Worm (Caenorhabditis elegans): ENCODE measurements around the gene tag-241.

- TF ChIP-seq nhr-28 (tag; optimal IDR thresholded peaks at IDR 0.05) (no peak), ces-1 (GFP tag; optimal IDR thresholded peaks at IDR 0.05) (no peak), ztf-11 (tag; optimal IDR thresholded peaks at IDR 0.05) (no peak), elt-1 (tag; optimal IDR thresholded peaks at IDR 0.05; ENCODE audit: borderline replicate concordance, insufficient read depth) (no peak), blmp-1 (tag; optimal IDR thresholded peaks at IDR 0.05) (no peak)
Observed at ce11 chrX:11843363-11843762, 19.6 kb downstream of the tag-241 start, which contains the start of gene F54F7.2.

Measured in whole organism, mixed stage, embryonic.